Worm (Caenorhabditis elegans): ENCODE data around the gene mrp-8.

Gene mrp-8

ce11 chrIII:12333445-12333844 is 30.5 kb upstream of the mrp-8 start, which contains the start of gene zip-1:
TSS of gene zip-1 (plus strand) at chrIII:12333745.
- TF ChIP-seq tbx-37 (GFP tag; conservative IDR thresholded peaks at IDR 0.05): no peak
- no peak for TF ChIP-seq hnd-1 (tag; optimal IDR thresholded peaks at IDR 0.05)
- TF ChIP-seq ama-1 (optimal IDR thresholded peaks at IDR 0.05): no peak
- no peak for TF ChIP-seq ets-7 (tag; optimal IDR thresholded peaks at IDR 0.05)
- TF ChIP-seq tra-4 (tag; optimal IDR thresholded peaks at IDR 0.05): no peak
- TF ChIP-seq ceh-36 (tag; optimal IDR thresholded peaks at IDR 0.05): no peak
- no peak for TF ChIP-seq scrt-1 (GFP tag; IDR thresholded peaks at IDR 0.05)

DNA sequence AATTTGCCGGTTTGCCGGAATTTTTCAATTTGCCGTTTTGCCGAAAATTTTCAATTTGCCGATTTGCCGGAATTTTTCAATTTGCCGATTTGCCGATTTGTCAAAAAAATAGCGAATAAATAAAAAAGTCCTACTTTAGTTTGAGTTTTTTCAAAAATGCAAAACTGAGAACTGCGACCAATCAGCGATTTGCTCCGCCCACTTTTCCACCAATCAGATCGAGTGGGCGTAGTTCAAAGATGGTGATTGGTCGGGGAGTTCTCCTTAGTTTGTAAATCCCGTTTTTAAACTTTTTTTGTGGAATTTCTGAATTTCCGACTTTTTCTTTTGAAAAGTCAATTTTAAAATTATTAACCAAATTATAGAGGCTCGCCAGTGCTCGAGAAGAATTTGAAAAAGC is 28.3 kb upstream of the mrp-8 start:
- TF ChIP-seq tbx-11 (GFP tag; IDR thresholded peaks at IDR 0.05) (no peak), sea-1 (GFP tag; conservative IDR thresholded peaks at IDR 0.05) (no peak), ama-1 (optimal IDR thresholded peaks at IDR 0.05) (no peak), hnd-1 (tag; optimal IDR thresholded peaks at IDR 0.05) (no peak), aly-1 (tag; optimal IDR thresholded peaks at IDR 0.05) (no peak), B0310.2 (tag; optimal IDR thresholded peaks at IDR 0.05) (no peak), hmg-4 (GFP tag; optimal IDR thresholded peaks at IDR 0.05) (no peak), ets-7 (tag; optimal IDR thresholded peaks at IDR 0.05) (no peak), F13C5.2 (tag; optimal IDR thresholded peaks at IDR 0.05) (no peak), pes-1 (GFP tag; IDR thresholded peaks at IDR 0.05) (no peak)

- TF ChIP-seq ets-7 (tag; optimal IDR thresholded peaks at IDR 0.05) (no peak), tra-4 (tag; optimal IDR thresholded peaks at IDR 0.05) (no peak), hnd-1 (tag; optimal IDR thresholded peaks at IDR 0.05) (no peak), ceh-36 (tag; optimal IDR thresholded peaks at IDR 0.05) (no peak), flt-1 (GFP tag; IDR thresholded peaks at IDR 0.05) (no peak), hmbx-1 (tag; optimal IDR thresholded peaks at IDR 0.05) (no peak), scrt-1 (GFP tag; IDR thresholded peaks at IDR 0.05) (no peak), hmg-4 (GFP tag; optimal IDR thresholded peaks at IDR 0.05) (no peak), F13C5.2 (tag; optimal IDR thresholded peaks at IDR 0.05) (no peak), pes-1 (GFP tag; IDR thresholded peaks at IDR 0.05) (no peak), ama-1 (optimal IDR thresholded peaks at IDR 0.05) (no peak)
Observed at ce11 chrIII:12327528-12327997, 24.6 kb upstream of the mrp-8 start, which contains the start of the genes zip-12 and Y75B8A.63. TSS of gene zip-12 (plus strand) at chrIII:12327914. TSS of gene Y75B8A.63 (plus strand) at chrIII:12327947.

ce11 chrIII:12325284-12325683 is 22.3 kb upstream of the mrp-8 start:
- TF ChIP-seq ceh-13 (GFP tag; optimal IDR thresholded peaks at IDR 0.05) (no peak), F13C5.2 (tag; optimal IDR thresholded peaks at IDR 0.05) (no peak), pes-1 (GFP tag; IDR thresholded peaks at IDR 0.05) (no peak), B0310.2 (tag; optimal IDR thresholded peaks at IDR 0.05) (no peak), ama-1 (optimal IDR thresholded peaks at IDR 0.05) (no peak), aly-1 (tag; optimal IDR thresholded peaks at IDR 0.05) (no peak), hnd-1 (tag; optimal IDR thresholded peaks at IDR 0.05) (no peak), sea-1 (GFP tag; conservative IDR thresholded peaks at IDR 0.05) (no peak), hmbx-1 (tag; optimal IDR thresholded peaks at IDR 0.05) (no peak)

DNA sequence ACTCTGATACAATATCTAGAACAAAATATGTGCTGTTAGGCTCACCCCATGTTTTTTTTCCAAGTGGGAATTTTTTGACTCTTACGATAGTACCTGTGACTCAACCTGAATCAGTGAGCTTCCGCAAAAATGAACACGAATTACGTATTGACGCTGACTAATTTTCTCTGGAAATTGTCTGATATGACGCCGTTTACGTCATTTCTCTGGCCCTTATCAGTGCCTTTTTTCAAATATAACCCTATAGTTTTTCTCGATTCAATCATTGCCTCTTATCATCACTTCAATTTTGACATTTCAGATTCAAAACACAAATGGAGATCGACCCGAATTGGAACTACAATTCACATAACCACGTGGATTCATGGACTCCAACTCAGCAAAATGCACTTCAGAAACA is 15.8 kb upstream of the mrp-8 start, which contains the start of gene Y75B8A.28:
TSS of gene Y75B8A.28 (plus strand) at position 296 of the 400 bp plus-strand sequence.
- TF ChIP-seq pes-1 (GFP tag; IDR thresholded peaks at IDR 0.05): no peak

ce11 chrIII:12317492-12317891 is 14.5 kb upstream of the mrp-8 start:
- TF ChIP-seq pes-1 (GFP tag; IDR thresholded peaks at IDR 0.05): no peak
- no peak for TF ChIP-seq ama-1 (optimal IDR thresholded peaks at IDR 0.05)
- no peak for TF ChIP-seq tbx-11 (GFP tag; IDR thresholded peaks at IDR 0.05)
- TF ChIP-seq hnd-1 (tag; optimal IDR thresholded peaks at IDR 0.05): no peak
- no peak for TF ChIP-seq hmbx-1 (tag; optimal IDR thresholded peaks at IDR 0.05)
- TF ChIP-seq ceh-36 (tag; optimal IDR thresholded peaks at IDR 0.05): no peak
- no peak for TF ChIP-seq ets-7 (tag; optimal IDR thresholded peaks at IDR 0.05)
- TF ChIP-seq hmg-4 (GFP tag; optimal IDR thresholded peaks at IDR 0.05): no peak
- TF ChIP-seq aly-1 (tag; optimal IDR thresholded peaks at IDR 0.05): no peak
- TF ChIP-seq sea-1 (GFP tag; conservative IDR thresholded peaks at IDR 0.05): no peak

ce11 chrIII:12315179-12315578 is 12.2 kb upstream of the mrp-8 start, which contains the start of gene Y75B8A.37:
TSS of gene Y75B8A.37 (plus strand) at chrIII:12315479.
- no peak for TF ChIP-seq tbx-37 (GFP tag; conservative IDR thresholded peaks at IDR 0.05)
- TF ChIP-seq scrt-1 (GFP tag; IDR thresholded peaks at IDR 0.05): no peak
- TF ChIP-seq tbx-11 (GFP tag; IDR thresholded peaks at IDR 0.05): no peak
- no peak for TF ChIP-seq ceh-13 (GFP tag; optimal IDR thresholded peaks at IDR 0.05)
- no peak for TF ChIP-seq flt-1 (GFP tag; IDR thresholded peaks at IDR 0.05)
- no peak for TF ChIP-seq B0310.2 (tag; optimal IDR thresholded peaks at IDR 0.05)
- no peak for TF ChIP-seq hmg-4 (GFP tag; optimal IDR thresholded peaks at IDR 0.05)
- no peak for TF ChIP-seq hnd-1 (tag; optimal IDR thresholded peaks at IDR 0.05)
- no peak for TF ChIP-seq ceh-36 (tag; optimal IDR thresholded peaks at IDR 0.05)
- TF ChIP-seq tra-4 (tag; optimal IDR thresholded peaks at IDR 0.05): no peak

DNA sequence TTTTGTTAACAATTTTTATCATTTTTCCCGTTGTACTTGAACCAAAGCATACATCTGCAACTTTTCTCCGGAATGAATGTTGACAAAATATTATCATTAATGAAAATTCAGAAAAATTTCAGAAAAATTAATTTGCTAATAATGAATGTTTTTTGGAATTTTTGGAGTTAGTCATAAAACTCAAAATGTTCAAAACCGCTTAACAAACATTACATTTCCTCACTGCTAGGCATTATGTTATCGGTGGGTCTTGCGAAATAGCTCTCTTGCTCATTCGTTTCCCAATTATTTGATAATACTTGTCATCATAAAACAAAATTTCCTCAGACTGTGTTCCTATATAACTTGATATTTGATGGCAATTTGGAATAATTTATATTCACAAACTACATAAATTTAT is 9.9 kb upstream of the mrp-8 start, which contains the start of gene Y75B8A.39:
TSS of gene Y75B8A.39 (plus strand) at position 301 of the 400 bp plus-strand sequence.
- no peak for TF ChIP-seq F13C5.2 (tag; optimal IDR thresholded peaks at IDR 0.05)

DNA sequence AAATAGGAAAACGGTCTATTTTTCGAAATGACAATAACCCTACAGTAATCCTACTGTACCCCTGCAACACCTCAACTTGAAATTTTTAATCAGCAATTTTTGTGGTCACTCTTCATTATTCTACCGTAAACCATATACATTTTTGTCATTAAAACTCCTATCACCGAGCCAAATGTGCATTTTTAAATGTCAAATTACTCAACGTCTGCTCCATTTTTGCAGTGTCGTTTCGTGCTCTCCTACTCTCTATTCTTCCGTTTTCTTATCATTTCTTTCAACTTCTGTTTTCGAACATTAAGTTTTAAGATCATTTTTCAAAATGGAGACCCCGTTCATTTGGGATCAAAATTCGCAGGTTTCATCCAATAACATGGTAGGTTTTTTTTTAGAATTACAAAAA is 4.5 kb upstream of the mrp-8 start, which contains the start of gene pqn-92:
TSS of gene pqn-92 (plus strand) at position 307 of the 400 bp plus-strand sequence.
- no peak for TF ChIP-seq hnd-1 (tag; optimal IDR thresholded peaks at IDR 0.05)
- TF ChIP-seq scrt-1 (GFP tag; IDR thresholded peaks at IDR 0.05): no peak
- TF ChIP-seq F13C5.2 (tag; optimal IDR thresholded peaks at IDR 0.05): no peak
- no peak for TF ChIP-seq B0310.2 (tag; optimal IDR thresholded peaks at IDR 0.05)
- TF ChIP-seq ceh-13 (GFP tag; optimal IDR thresholded peaks at IDR 0.05): no peak
- TF ChIP-seq ceh-36 (tag; optimal IDR thresholded peaks at IDR 0.05): no peak
- no peak for TF ChIP-seq ama-1 (optimal IDR thresholded peaks at IDR 0.05)
- TF ChIP-seq ets-7 (tag; optimal IDR thresholded peaks at IDR 0.05): no peak
- no peak for TF ChIP-seq hmg-4 (GFP tag; optimal IDR thresholded peaks at IDR 0.05)
- no peak for TF ChIP-seq tra-4 (tag; optimal IDR thresholded peaks at IDR 0.05)
- no peak for TF ChIP-seq tbx-37 (GFP tag; conservative IDR thresholded peaks at IDR 0.05)

Data from whole organism, early embryonic.